Worm (Caenorhabditis elegans): ENCODE measurements around the gene nlp-1.
A peak's percentile ranks its signal among the peaks of the same experiment; 100 is the strongest.

The nlp-1 gene

DNA sequence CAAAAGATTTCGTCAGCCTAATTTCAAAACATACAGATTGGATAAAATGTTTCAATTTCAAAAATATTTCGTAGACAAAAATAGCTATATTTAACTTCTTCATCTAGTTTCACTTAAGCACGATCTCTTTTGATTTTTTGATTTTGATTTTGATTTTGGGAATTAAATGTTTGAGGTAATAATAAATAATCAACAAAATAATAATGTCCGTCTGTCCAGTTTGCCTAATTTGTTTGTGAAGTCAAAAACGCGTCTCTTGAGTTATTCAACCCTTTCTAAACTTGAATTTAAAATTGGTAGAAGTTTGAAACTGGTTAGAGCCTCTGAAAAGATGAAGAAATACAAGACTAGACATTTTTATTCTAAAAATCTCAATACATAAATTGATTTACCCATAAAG, 37.6 kb upstream of the nlp-1 start:
- TF ChIP-seq nhr-12 (tag; optimal IDR thresholded peaks at IDR 0.05) (no peak), nhr-28 (tag; optimal IDR thresholded peaks at IDR 0.05) (no peak), ceh-90 (tag; optimal IDR thresholded peaks at IDR 0.05) (no peak), elt-2 (tag; optimal IDR thresholded peaks at IDR 0.05) (no peak), ceh-63 (GFP tag; optimal IDR thresholded peaks at IDR 0.05) (no peak), snu-23 (GFP tag; optimal IDR thresholded peaks at IDR 0.05) (no peak), xbp-1 (tag; optimal IDR thresholded peaks at IDR 0.05) (no peak), alr-1 (tag; optimal IDR thresholded peaks at IDR 0.05; ENCODE audit: borderline replicate concordance) (no peak), tlp-1 (tag; optimal IDR thresholded peaks at IDR 0.05) (no peak)

ce11 chrX:3693138-3693537, 34.2 kb upstream of the nlp-1 start, which contains the start of gene C02F12.8:
C02F12.8 (minus strand) TSS chrX:3693238.
- no peak for TF ChIP-seq hlh-4 (tag; optimal IDR thresholded peaks at IDR 0.05)
- TF ChIP-seq dsc-1 (tag; optimal IDR thresholded peaks at IDR 0.05) = no peak
- no peak for TF ChIP-seq fkh-10 (GFP tag; optimal IDR thresholded peaks at IDR 0.05)
- TF ChIP-seq ceh-88 (GFP tag; IDR thresholded peaks at IDR 0.05) = no peak

DNA sequence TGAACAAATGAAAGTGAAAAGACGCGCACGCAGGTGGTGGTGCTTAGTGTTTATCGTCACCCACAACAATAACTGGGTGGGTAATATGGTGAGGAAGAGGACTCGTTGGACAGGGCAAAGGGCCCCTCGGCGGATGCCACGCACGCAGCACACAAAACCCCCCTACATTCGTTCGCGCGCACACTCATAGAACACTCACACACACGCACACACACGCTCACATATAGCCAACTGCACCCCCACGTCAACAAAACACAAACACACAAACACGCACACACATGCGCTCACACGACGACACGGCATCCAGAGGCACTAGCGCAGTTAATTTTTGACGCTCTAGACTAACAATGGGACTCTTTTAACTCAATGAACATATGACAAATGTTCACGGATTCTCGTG, 33.2 kb upstream of the nlp-1 start:
- no peak for TF ChIP-seq lir-3 (tag; optimal IDR thresholded peaks at IDR 0.05; ENCODE audit: poor library complexity)
- TF ChIP-seq ztf-11 (tag; optimal IDR thresholded peaks at IDR 0.05) = peak in 1 of 2 experiments; percentile 29
- TF ChIP-seq nhr-20 (tag; optimal IDR thresholded peaks at IDR 0.05) = peak; percentile 5
- no peak for TF ChIP-seq efl-3 (GFP tag; optimal IDR thresholded peaks at IDR 0.05)
- TF ChIP-seq snu-23 (GFP tag; optimal IDR thresholded peaks at IDR 0.05) = peak; percentile 64
- TF ChIP-seq nhr-47 (tag; optimal IDR thresholded peaks at IDR 0.05) = peak; percentile 32
- TF ChIP-seq fkh-10 (GFP tag; optimal IDR thresholded peaks at IDR 0.05) = peak; percentile 35
- TF ChIP-seq nhr-19 (GFP tag; conservative IDR thresholded peaks at IDR 0.05) = peak; percentile 39; the same call in 1 of the 2 replicates
- peak; percentile 90 for TF ChIP-seq ceh-63 (GFP tag; optimal IDR thresholded peaks at IDR 0.05)
- no peak for TF ChIP-seq nhr-76 (tag; optimal IDR thresholded peaks at IDR 0.05)
- peak; percentile 48 for TF ChIP-seq swsn-7 (tag; optimal IDR thresholded peaks at IDR 0.05)
- TF ChIP-seq sptf-1 (tag; optimal IDR thresholded peaks at IDR 0.05) = no peak
- peak; percentile 9 for TF ChIP-seq ceh-8 (GFP tag; optimal IDR thresholded peaks at IDR 0.05)
- TF ChIP-seq elt-2 (tag; optimal IDR thresholded peaks at IDR 0.05) = no peak
- TF ChIP-seq nhr-84 (tag; optimal IDR thresholded peaks at IDR 0.05) = no peak
- TF ChIP-seq skn-1 (tag; optimal IDR thresholded peaks at IDR 0.05) = peak; percentile 20
- TF ChIP-seq blmp-1 (tag; optimal IDR thresholded peaks at IDR 0.05) = peak; percentile 40
- TF ChIP-seq lsy-2 (tag; optimal IDR thresholded peaks at IDR 0.05) = peak in 1 of 2 experiments; percentile 37
- TF ChIP-seq lin-14 (GFP tag; optimal IDR thresholded peaks at IDR 0.05) = peak; percentile 81
- TF ChIP-seq xbp-1 (tag; optimal IDR thresholded peaks at IDR 0.05) = peak; percentile 34
- peak in 2 of 3 experiments; percentile 1 to 49 for TF ChIP-seq ceh-82 (tag; optimal IDR thresholded peaks at IDR 0.05)
- peak; percentile 23 for TF ChIP-seq tbx-2 (tag; optimal IDR thresholded peaks at IDR 0.05)
- TF ChIP-seq mdl-1 (tag; optimal IDR thresholded peaks at IDR 0.05) = peak in 1 of 2 experiments; percentile 66
- TF ChIP-seq hpl-2 (GFP tag; optimal IDR thresholded peaks at IDR 0.05) = no peak
- no peak for TF ChIP-seq nhr-28 (tag; optimal IDR thresholded peaks at IDR 0.05)
- TF ChIP-seq rnt-1 (tag; optimal IDR thresholded peaks at IDR 0.05) = peak; percentile 24
- TF ChIP-seq nhr-71 (tag; optimal IDR thresholded peaks at IDR 0.05) = peak; percentile 67
- peak in 1 of 3 experiments; percentile 29 for TF ChIP-seq dpl-1 (GFP tag; optimal IDR thresholded peaks at IDR 0.05)
- peak; percentile 50 for TF ChIP-seq fkh-8 (tag; optimal IDR thresholded peaks at IDR 0.05)
- peak; percentile 7 for TF ChIP-seq mep-1 (tag; optimal IDR thresholded peaks at IDR 0.05)
- TF ChIP-seq unc-86 (tag; optimal IDR thresholded peaks at IDR 0.05) = peak; percentile 7
- peak; percentile 17 to 42 for TF ChIP-seq lin-35 (GFP tag; optimal IDR thresholded peaks at IDR 0.05)
